Fruit fly (Drosophila melanogaster): ENCODE results near the gene beta-Spec.

beta-Spec gene

dm6 chrX:17709546-17710272 lies 52.5 kb downstream of the beta-Spec start, which contains the start of the genes CG8173 and raskol (continued):
- TF ChIP-seq nau (GFP tag; optimal IDR thresholded peaks at IDR 0.05) (no peak), CG15073 (GFP tag; optimal IDR thresholded peaks at IDR 0.05) (no peak), CG11560 (tag; IDR thresholded peaks at IDR 0.05) (no peak), cas (GFP tag; IDR thresholded peaks at IDR 0.05) (no peak), MESR4 (GFP tag; optimal IDR thresholded peaks at IDR 0.05) (no peak), Xbp1 (GFP tag; optimal IDR thresholded peaks at IDR 0.05) (no peak), sima (GFP tag; optimal IDR thresholded peaks at IDR 0.05) (no peak), CG17186 (GFP tag; optimal IDR thresholded peaks at IDR 0.05) (peak; percentile 44), z (GFP tag; IDR thresholded peaks at IDR 0.05) (no peak), sisA (GFP tag; IDR thresholded peaks at IDR 0.05) (no peak), kni (GFP tag; optimal IDR thresholded peaks at IDR 0.05) (peak; percentile 51), CG9215 (GFP tag; IDR thresholded peaks at IDR 0.05) (no peak), Jarid2 (GFP tag; optimal IDR thresholded peaks at IDR 0.05) (peak; percentile 92), Elba2 (GFP tag; optimal IDR thresholded peaks at IDR 0.05) (no peak), CG31441 (GFP tag; IDR thresholded peaks at IDR 0.05) (no peak), CG9437 (GFP tag; optimal IDR thresholded peaks at IDR 0.05) (no peak), CG14965 (GFP tag; optimal IDR thresholded peaks at IDR 0.05; ENCODE audit: borderline replicate concordance) (no peak), Abd-B (GFP tag; optimal IDR thresholded peaks at IDR 0.05) (peak; percentile 53), Hey (tag; optimal IDR thresholded peaks at IDR 0.05) (no peak), eve (GFP tag; optimal IDR thresholded peaks at IDR 0.05) (no peak), Lpt (GFP tag; optimal IDR thresholded peaks at IDR 0.05) (no peak), ATbp (GFP tag; optimal IDR thresholded peaks at IDR 0.05) (no peak), sqz (GFP tag; optimal IDR thresholded peaks at IDR 0.05) (no peak), CG11456 (GFP tag; IDR thresholded peaks at IDR 0.05) (0 out of 3 replicates have a peak, but pooled peaks have one; percentile 14), Meics (GFP tag; optimal IDR thresholded peaks at IDR 0.05) (no peak), CG15514 (GFP tag; optimal IDR thresholded peaks at IDR 0.05) (peak; percentile 81), CG6654 (GFP tag; optimal IDR thresholded peaks at IDR 0.05) (no peak), bsh (GFP tag; optimal IDR thresholded peaks at IDR 0.05) (no peak), fu2 (GFP tag; optimal IDR thresholded peaks at IDR 0.05) (no peak), Dip3 (GFP tag; optimal IDR thresholded peaks at IDR 0.05) (no peak), otp (GFP tag; IDR thresholded peaks at IDR 0.05) (peak; percentile 11; the same call in 1 of the 3 replicates), gsb (GFP tag; IDR thresholded peaks at IDR 0.05) (no peak), Dp (GFP tag; optimal IDR thresholded peaks at IDR 0.05) (peak; percentile 70), CG18476 (GFP tag; optimal IDR thresholded peaks at IDR 0.05) (no peak), p53 (GFP tag; optimal IDR thresholded peaks at IDR 0.05) (no peak), CG8089 (GFP tag; optimal IDR thresholded peaks at IDR 0.05) (no peak), CG4820 (GFP tag; optimal IDR thresholded peaks at IDR 0.05) (no peak), CG16815 (GFP tag; optimal IDR thresholded peaks at IDR 0.05) (no peak), CG13624 (GFP tag; optimal IDR thresholded peaks at IDR 0.05) (peak; percentile 32), mld (GFP tag; IDR thresholded peaks at IDR 0.05; ENCODE audit: partially characterized antibody) (no peak), CG1233 (GFP tag; optimal IDR thresholded peaks at IDR 0.05) (no peak), CG3995 (GFP tag; optimal IDR thresholded peaks at IDR 0.05) (no peak), Antp (GFP tag; optimal IDR thresholded peaks at IDR 0.05) (no peak), CG31365 (tag; optimal IDR thresholded peaks at IDR 0.05) (no peak), Side (GFP tag; optimal IDR thresholded peaks at IDR 0.05) (no peak), cato (GFP tag; optimal IDR thresholded peaks at IDR 0.05; ENCODE audit: borderline replicate concordance) (no peak), nom (GFP tag; optimal IDR thresholded peaks at IDR 0.05) (peak; percentile 35), hkb (optimal IDR thresholded peaks at IDR 0.05) (no peak), hkb (GFP tag; IDR thresholded peaks at IDR 0.05) (no peak), da (GFP tag; optimal IDR thresholded peaks at IDR 0.05) (no peak)
